Worm (Caenorhabditis elegans): ENCODE results near the gene let-767.

- TF ChIP-seq ama-1 (optimal IDR thresholded peaks at IDR 0.05) (no peak), eor-1 (tag; optimal IDR thresholded peaks at IDR 0.05) (no peak), nhr-23 (tag; optimal IDR thresholded peaks at IDR 0.05) (no peak)
These were observed 20.3 kb upstream of the let-767 start for ce11 chrIII:6360114-6360513.

All from whole organism, L3 larva.